Fruit fly (Drosophila melanogaster) whole organism, embryonic: Measurements from ENCODE around the gene Ufd1.
A peak's percentile ranks its signal among the peaks of the same experiment; 100 is the strongest.

Source experiments
- Awh ChIP-seq: fragments of 200-800 bp; sonication (Bioruptor generic); IDR thresholded peaks from 2 replicates; pipeline ENCODE4, ENCODE4 v1.3.6; 2022; ENCODE audit warnings: missing biosample characterization, missing genetic modification characterization
- CG10147 ChIP-seq: fragments of 200-800 bp; sonication (Bioruptor generic); optimal IDR thresholded peaks from 2 replicates; lab custom pipeline; 2019; ENCODE audit warnings: missing biosample characterization, mild to moderate bottlenecking, missing genetic modification characterization, moderate library complexity
- CG10321 ChIP-seq: fragments of 200-800 bp; sonication (Bioruptor generic); IDR thresholded peaks from 2 replicates; pipeline ENCODE4 v1.3.6; 2022; ENCODE audit warnings: missing biosample characterization, missing genetic modification characterization
- CG10654 ChIP-seq: fragments of 200-800 bp; sonication (Bioruptor generic); optimal IDR thresholded peaks from 2 replicates; lab custom pipeline; 2016; ENCODE audit warnings: missing biosample characterization, missing genetic modification characterization
- CG13287 ChIP-seq: fragments of 200-800 bp; sonication (Bioruptor generic); IDR thresholded peaks from 2 replicates; pipeline ENCODE4 v1.3.6; 2022; ENCODE audit warnings: missing biosample characterization, missing genetic modification characterization; ENCODE audit not compliant: partially characterized antibody
- CG15073 ChIP-seq: fragments of 200-800 bp; sonication (Bioruptor generic); optimal IDR thresholded peaks from 2 replicates; lab custom pipeline; 2016; ENCODE audit warnings: missing biosample characterization, missing genetic modification characterization
- CG17829 ChIP-seq: fragments of 200-800 bp; optimal IDR thresholded peaks from 2 replicates; lab custom pipeline; 2019; ENCODE audit warnings: missing biosample characterization, mild to moderate bottlenecking, missing genetic modification characterization, moderate library complexity
- CG2199 ChIP-seq: fragments of 200-800 bp; sonication (Bioruptor generic); IDR thresholded peaks from 3 replicates; pipeline ENCODE4 v1.3.6; 2022; ENCODE audit warnings: missing biosample characterization, missing genetic modification characterization
- CG30403 ChIP-seq: fragments of 200-800 bp; sonication (Bioruptor generic); optimal IDR thresholded peaks from 3 replicates; lab custom pipeline; 2016; ENCODE audit warnings: missing biosample characterization, missing genetic modification characterization
- CG30431 ChIP-seq: fragments of 200-800 bp; sonication (Bioruptor generic); optimal IDR thresholded peaks from 2 replicates; lab custom pipeline; 2017; ENCODE audit warnings: missing biosample characterization, missing genetic modification characterization
- CG3163 ChIP-seq: fragments of 200-800 bp; sonication (Bioruptor generic); optimal IDR thresholded peaks from 3 replicates; lab custom pipeline; 2016; ENCODE audit warnings: missing biosample characterization, missing genetic modification characterization
- CG34422 ChIP-seq: fragments of 200-800 bp; sonication (Bioruptor generic); IDR thresholded peaks from 3 replicates; pipeline ENCODE4 v1.3.6; 2022; ENCODE audit warnings: missing biosample characterization, missing genetic modification characterization
- CG6689 ChIP-seq: fragments of 200-800 bp; sonication (Bioruptor generic); IDR thresholded peaks from 2 replicates; pipeline ENCODE4 v1.3.6; 2022; ENCODE audit warnings: missing biosample characterization, missing genetic modification characterization
- CG7271 ChIP-seq: fragments of 200-800 bp; sonication (Bioruptor generic); optimal IDR thresholded peaks from 2 replicates; lab custom pipeline; 2018; ENCODE audit warnings: missing biosample characterization, mild to moderate bottlenecking, missing genetic modification characterization, moderate library complexity
- CG7357 ChIP-seq: fragments of 200-800 bp; sonication (Bioruptor generic); IDR thresholded peaks from 3 replicates; pipeline ENCODE4 v1.3.6; 2022; ENCODE audit warnings: missing biosample characterization, missing genetic modification characterization
- CG7928 ChIP-seq: fragments of 200-800 bp; sonication (Bioruptor generic); optimal IDR thresholded peaks from 2 replicates; lab custom pipeline; 2017; ENCODE audit warnings: missing biosample characterization, mild to moderate bottlenecking, missing genetic modification characterization
- CG8290 ChIP-seq, 3 experiments: fragments of 200-800 bp; sonication (Bioruptor generic); optimal IDR thresholded peaks; 2 replicates each; lab custom pipeline; 2016 to 2019; ENCODE audit warnings: missing biosample characterization in 3 of 3, missing genetic modification characterization in 3 of 3, mild to moderate bottlenecking in 2 of 3, moderate library complexity in 1 of 3
- CG8388 ChIP-seq: fragments of 200-800 bp; sonication (Bioruptor generic); optimal IDR thresholded peaks from 2 replicates; lab custom pipeline; 2019; ENCODE audit warnings: missing biosample characterization, mild to moderate bottlenecking, missing genetic modification characterization, moderate library complexity
- CG9797 ChIP-seq: fragments of 200-800 bp; sonication (Bioruptor generic); optimal IDR thresholded peaks from 3 replicates; lab custom pipeline; 2018; ENCODE audit warnings: missing biosample characterization, mild to moderate bottlenecking, missing genetic modification characterization
- Chrac-16 ChIP-seq: fragments of 200-800 bp; sonication (Bioruptor generic); optimal IDR thresholded peaks from 3 replicates; lab custom pipeline; 2016; ENCODE audit warnings: missing biosample characterization, missing genetic modification characterization
- CkIIα-i1 ChIP-seq: fragments of 200-800 bp; sonication (Bioruptor generic); IDR thresholded peaks from 2 replicates; pipeline ENCODE4 v1.3.6; 2022; ENCODE audit warnings: missing biosample characterization, missing genetic modification characterization
- CoRest ChIP-seq: fragments of 200-800 bp; sonication (Bioruptor generic); optimal IDR thresholded peaks from 3 replicates; lab custom pipeline; 2018; ENCODE audit warnings: missing biosample characterization, mild to moderate bottlenecking, missing genetic modification characterization, moderate library complexity
- GATAe ChIP-seq: fragments of 200-800 bp; sonication (Bioruptor generic); conservative IDR thresholded peaks from 2 replicates; pipeline ENCODE4 v1.3.6; 2022; ENCODE audit warnings: missing biosample characterization, missing genetic modification characterization
- MBD-R2 ChIP-seq: fragments of 200-800 bp; sonication (Bioruptor generic); IDR thresholded peaks from 2 replicates; pipeline ENCODE4 v1.3.6; 2022; ENCODE audit warnings: missing biosample characterization, missing genetic modification characterization
- Med ChIP-seq: fragments of 200-800 bp; sonication (Bioruptor generic); peaks from one replicate; lab custom pipeline; 2016; ENCODE audit warnings: missing biosample characterization, missing genetic modification characterization, mild to moderate bottlenecking, inconsistent platforms, moderate library complexity
- Mrtf ChIP-seq: fragments of 200-800 bp; sonication (Bioruptor generic); IDR thresholded peaks from 3 replicates; pipeline ENCODE4 v1.3.6; 2022; ENCODE audit warnings: missing biosample characterization, missing genetic modification characterization
- Nf-YA ChIP-seq: fragments of 200-800 bp; sonication (Bioruptor generic); IDR thresholded peaks from 2 replicates; pipeline ENCODE4 v1.3.6; 2022; ENCODE audit warnings: missing biosample characterization, missing genetic modification characterization
- Optix ChIP-seq: fragments of 200-800 bp; sonication (Bioruptor generic); IDR thresholded peaks from 3 replicates; pipeline ENCODE4 v1.3.6; 2022; ENCODE audit warnings: missing biosample characterization, missing genetic modification characterization
- ara ChIP-seq: fragments of 200-800 bp; sonication (Bioruptor generic); IDR thresholded peaks from 2 replicates; pipeline ENCODE4 v1.3.6; 2022; ENCODE audit warnings: missing biosample characterization, missing genetic modification characterization
- ato ChIP-seq: fragments of 200-800 bp; sonication (Bioruptor generic); IDR thresholded peaks from 2 replicates; pipeline ENCODE4 v1.3.6; 2022; ENCODE audit warnings: missing biosample characterization, missing genetic modification characterization; ENCODE audit not compliant: partially characterized antibody
- bab2 ChIP-seq: fragments of 200-800 bp; sonication (Bioruptor generic); optimal IDR thresholded peaks from 2 replicates; lab custom pipeline; 2016; ENCODE audit warnings: missing biosample characterization, missing genetic modification characterization
- bsh ChIP-seq, 2 experiments: fragments of 200-800 bp; sonication (Bioruptor generic); optimal IDR thresholded peaks; 2 replicates each; lab custom pipeline; 2017 to 2018; ENCODE audit warnings: mild to moderate bottlenecking in 2 of 2, missing biosample characterization in 2 of 2, missing genetic modification characterization in 2 of 2, moderate library complexity in 1 of 2
- chif ChIP-seq, 2 experiments: fragments of 200-800 bp; sonication (Bioruptor generic); optimal IDR thresholded peaks; 3 replicates each; lab custom pipeline; 2016; ENCODE audit warnings: missing biosample characterization in 2 of 2, missing genetic modification characterization in 2 of 2
- ci ChIP-seq: fragments of 200-800 bp; sonication (Bioruptor generic); IDR thresholded peaks from 3 replicates; pipeline ENCODE4 v1.3.6; 2022; ENCODE audit warnings: missing biosample characterization, missing genetic modification characterization
- crc ChIP-seq: fragments of 200-800 bp; sonication (Bioruptor generic); optimal IDR thresholded peaks from 2 replicates; lab custom pipeline; 2016; ENCODE audit warnings: missing biosample characterization, missing genetic modification characterization
- da ChIP-seq: fragments of 200-800 bp; sonication (Bioruptor generic); optimal IDR thresholded peaks from 2 replicates; lab custom pipeline; 2016; ENCODE audit warnings: missing biosample characterization, missing genetic modification characterization
- danr ChIP-seq: fragments of 200-800 bp; sonication (Bioruptor generic); IDR thresholded peaks from 2 replicates; pipeline ENCODE4 v1.3.6; 2022; ENCODE audit warnings: missing biosample characterization, missing genetic modification characterization
- dm ChIP-seq: fragments of 200-800 bp; sonication (Bioruptor generic); optimal IDR thresholded peaks from 3 replicates; lab custom pipeline; 2016; ENCODE audit warnings: missing biosample characterization, missing genetic modification characterization
- dysf ChIP-seq: fragments of 200-800 bp; sonication (Bioruptor generic); IDR thresholded peaks from 3 replicates; pipeline ENCODE4 v1.3.6; 2022; ENCODE audit warnings: missing biosample characterization, missing genetic modification characterization
- ham ChIP-seq: fragments of 200-800 bp; sonication (Bioruptor generic); IDR thresholded peaks from 2 replicates; pipeline ENCODE4 v1.3.6; 2022; ENCODE audit warnings: missing biosample characterization, missing genetic modification characterization
- pan ChIP-seq, 4 experiments: fragments of >200 bp in 3 of 4; fragments of 200-800 bp in 1 of 4; sonication (Bioruptor generic) in 1 of 4; optimal IDR thresholded peaks in 3 of 4; IDR thresholded peaks in 1 of 4; 2 replicates each; pipeline versions ENCODE4 v1.3.6 to Lab custom; 2017 to 2022; ENCODE audit warnings: missing biosample characterization in 2 of 4, missing genetic modification characterization in 2 of 4, mixed read lengths in 1 of 4
- phol ChIP-seq: fragments of 200-800 bp; sonication (Bioruptor generic); optimal IDR thresholded peaks from 3 replicates; lab custom pipeline; 2018; ENCODE audit warnings: missing biosample characterization, mild to moderate bottlenecking, missing genetic modification characterization, moderate library complexity
- ranshi ChIP-seq: fragments of 200-800 bp; sonication (Bioruptor generic); IDR thresholded peaks from 2 replicates; pipeline ENCODE4 v1.3.6; 2022; ENCODE audit warnings: missing biosample characterization, missing genetic modification characterization
- sc ChIP-seq, 3 experiments: fragments of >200 bp in 2 of 3; fragments of 200-800 bp in 1 of 3; sonication (Bioruptor generic) in 1 of 3; optimal IDR thresholded peaks; 2 replicates in 2 of 3; 3 replicates in 1 of 3; lab custom pipeline; 2017; ENCODE audit warnings: mild to moderate bottlenecking in 1 of 3, missing biosample characterization in 1 of 3, missing genetic modification characterization in 1 of 3, missing genetic modification reagents in 1 of 3
- sens ChIP-seq: fragments of 200-800 bp; sonication (Bioruptor generic); peaks from one replicate; lab custom pipeline; 2016; ENCODE audit warnings: missing biosample characterization, missing genetic modification characterization
- so ChIP-seq: fragments of 200-800 bp; sonication (Bioruptor generic); IDR thresholded peaks from 3 replicates; pipeline ENCODE4 v1.3.6; 2022; ENCODE audit warnings: missing biosample characterization, missing genetic modification characterization
- vvl ChIP-seq: fragments of 200-800 bp; sonication (Bioruptor generic); IDR thresholded peaks from 2 replicates; pipeline ENCODE4 v1.3.6; 2022; ENCODE audit warnings: missing biosample characterization, missing genetic modification characterization
- yki ChIP-seq: fragments of >200 bp; optimal IDR thresholded peaks from 3 replicates; lab custom pipeline; 2018
- z ChIP-seq: fragments of 200-800 bp; sonication (Bioruptor generic); IDR thresholded peaks from 3 replicates; pipeline ENCODE4 v1.3.6; 2022; ENCODE audit warnings: missing biosample characterization, missing genetic modification characterization
- zen ChIP-seq: fragments of 200-800 bp; sonication (Bioruptor generic); optimal IDR thresholded peaks from 3 replicates; lab custom pipeline; 2018; ENCODE audit warnings: missing biosample characterization, mild to moderate bottlenecking, missing genetic modification characterization, moderate library complexity

The Ufd1 gene

DNA sequence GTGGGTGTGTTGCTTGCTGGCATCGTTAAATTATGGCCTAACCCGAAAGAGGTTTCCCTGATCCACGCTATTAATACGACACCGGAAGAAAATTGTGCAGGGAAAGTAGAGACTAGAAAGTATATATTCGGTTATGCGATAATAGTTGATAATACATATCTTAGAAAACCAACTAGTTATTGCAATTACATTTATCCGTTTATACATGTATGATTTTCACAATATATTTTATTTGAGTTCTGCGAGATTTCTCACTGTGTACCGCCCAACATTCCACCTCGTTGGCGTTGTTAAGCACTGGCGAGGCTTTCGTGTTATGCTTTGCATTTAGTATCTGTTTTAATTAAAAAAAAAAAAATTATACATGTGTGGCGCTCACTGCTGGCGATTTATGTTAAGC lies 32.4 kb upstream of the Ufd1 start (continued):
- no peak for TF ChIP-seq zen
- TF ChIP-seq ranshi (GFP tag; lab: Robert Waterston, UW), result no peak
- TF ChIP-seq MBD-R2, result no peak
- peak; percentile 54; the same call in 1 of the 3 replicates for TF ChIP-seq so (GFP tag; lab: Robert Waterston, UW)
- TF ChIP-seq CG30431 (GFP tag; lab: Kevin White, UChicago), result peak; percentile 6
- TF ChIP-seq CG9797 (GFP tag; lab: Kevin White, UChicago), result no peak
- no peak for TF ChIP-seq GATAe (GFP tag; lab: Robert Waterston, UW)
- TF ChIP-seq crc (GFP tag; lab: Kevin White, UChicago), result no peak
- TF ChIP-seq CG10147 (GFP tag; lab: Kevin White, UChicago), result no peak
- TF ChIP-seq chif (GFP tag; optimal IDR thresholded peaks at IDR 0.05; lab: Kevin White, UChicago), result peak in 1 of 2 experiments; percentile 36
- TF ChIP-seq CG34422 (GFP tag; lab: Robert Waterston, UW), result no peak; the same call in 2 of the 3 replicates
- no peak for TF ChIP-seq Optix
- TF ChIP-seq vvl (GFP tag; lab: Robert Waterston, UW), result peak; percentile 45; the same call in 1 of the 2 replicates
- 0 out of 3 replicates have a peak, but pooled peaks have one; percentile 21 for TF ChIP-seq ci
- TF ChIP-seq CG7928 (GFP tag; lab: Kevin White, UChicago), result no peak
- TF ChIP-seq CG7271, result no peak
- 0 out of 3 replicates have a peak, but pooled peaks have one; percentile 6 for TF ChIP-seq CG7357
- TF ChIP-seq z (GFP tag; lab: Robert Waterston, UW), result no peak
- no peak for TF ChIP-seq Nf-YA (GFP tag; lab: Robert Waterston, UW)
- 0 out of 2 replicates have a peak, but pooled peaks have one; percentile 19 for TF ChIP-seq CG10321
- TF ChIP-seq danr (GFP tag; lab: Robert Waterston, UW), result no peak
- peak; percentile 35; the same call in 1 of the 2 replicates for TF ChIP-seq CG6689 (GFP tag; lab: Robert Waterston, UW)
- TF ChIP-seq Chrac-16, result no peak
- peak; percentile 33; the same call in 1 of the 2 replicates for TF ChIP-seq Awh (GFP tag; lab: Robert Waterston, UW)
- TF ChIP-seq ato (GFP tag; lab: Robert Waterston, UW), result no peak
- no peak for TF ChIP-seq pan (optimal IDR thresholded peaks at IDR 0.05; lab: Kevin White, UChicago)
- TF ChIP-seq pan (GFP tag; optimal IDR thresholded peaks at IDR 0.05 in 1 of 2, IDR thresholded peaks at IDR 0.05 in 1 of 2), result peak in 1 of 2 experiments; percentile 64
- TF ChIP-seq CG15073 (GFP tag; lab: Kevin White, UChicago), result no peak
- no peak for TF ChIP-seq CG10654 (GFP tag; lab: Kevin White, UChicago)
- no peak for TF ChIP-seq CG8290 (GFP tag; optimal IDR thresholded peaks at IDR 0.05; lab: Kevin White, UChicago)
- no peak for TF ChIP-seq CG8290 (tag; optimal IDR thresholded peaks at IDR 0.05; lab: Kevin White, UChicago)
- TF ChIP-seq da, result no peak
- TF ChIP-seq ara (GFP tag; lab: Robert Waterston, UW), result 0 out of 2 replicates have a peak, but pooled peaks have one; percentile 14
- TF ChIP-seq ham, result no peak
- TF ChIP-seq dysf (GFP tag; lab: Robert Waterston, UW), result 0 out of 3 replicates have a peak, but pooled peaks have one; percentile 23
- peak; percentile 72 for TF ChIP-seq Med (GFP tag; lab: Kevin White, UChicago)
- no peak for TF ChIP-seq bab2 (GFP tag; lab: Kevin White, UChicago)
- peak; percentile 63 for TF ChIP-seq sens (GFP tag; lab: Kevin White, UChicago)
- TF ChIP-seq Mrtf (GFP tag; lab: Robert Waterston, UW), result no peak
- TF ChIP-seq CkIIα-i1, result no peak
- TF ChIP-seq CG2199 (GFP tag; lab: Robert Waterston, UW), result no peak
- TF ChIP-seq dm, result no peak
- no peak for TF ChIP-seq yki (lab: Kevin White, UChicago)
- peak; percentile 7 for TF ChIP-seq CoRest (tag; lab: Kevin White, UChicago)
- no peak for TF ChIP-seq phol (tag; lab: Kevin White, UChicago)
- no peak for TF ChIP-seq CG3163 (GFP tag; lab: Kevin White, UChicago)
- no peak for TF ChIP-seq CG8388 (GFP tag; lab: Kevin White, UChicago)
- TF ChIP-seq CG13287, result no peak
- no peak for TF ChIP-seq CG30403 (GFP tag; lab: Kevin White, UChicago)
- TF ChIP-seq CG17829, result no peak
- TF ChIP-seq bsh (GFP tag; optimal IDR thresholded peaks at IDR 0.05; lab: Kevin White, UChicago), result peak in 1 of 2 experiments; percentile 25
- no peak for TF ChIP-seq sc (optimal IDR thresholded peaks at IDR 0.05; lab: Kevin White, UChicago)
- no peak for TF ChIP-seq sc (GFP tag; optimal IDR thresholded peaks at IDR 0.05; lab: Kevin White, UChicago)
